Worm (Caenorhabditis elegans): ENCODE measurements around the gene spp-10.

ce11 chrIV:8528345-8528744, 51.4 kb downstream of the spp-10 start:
- no peak for TF ChIP-seq ztf-11 (tag; optimal IDR thresholded peaks at IDR 0.05)
- TF ChIP-seq nhr-237 (tag; optimal IDR thresholded peaks at IDR 0.05): no peak

Data from whole organism, mixed stage, embryonic.